Fruit fly (Drosophila melanogaster) whole organism, embryonic: ENCODE data around the gene BomT3.

Experiments
- ftz-f1 ChIP-seq: fragments of 200-800 bp; sonication (Bioruptor generic); optimal IDR thresholded peaks from 2 replicates; lab custom pipeline; 2016; ENCODE audit warnings: missing biosample characterization, missing genetic modification characterization
- run ChIP-seq: fragments of 200-800 bp; sonication (Bioruptor generic); optimal IDR thresholded peaks from 3 replicates; lab custom pipeline; 2018; ENCODE audit warnings: missing biosample characterization, mild to moderate bottlenecking, missing genetic modification characterization
- unpg ChIP-seq: fragments of 200-800 bp; sonication (Bioruptor generic); optimal IDR thresholded peaks from 3 replicates; lab custom pipeline; 2018; ENCODE audit warnings: missing biosample characterization, mild to moderate bottlenecking, missing genetic modification characterization, moderate library complexity

DNA sequence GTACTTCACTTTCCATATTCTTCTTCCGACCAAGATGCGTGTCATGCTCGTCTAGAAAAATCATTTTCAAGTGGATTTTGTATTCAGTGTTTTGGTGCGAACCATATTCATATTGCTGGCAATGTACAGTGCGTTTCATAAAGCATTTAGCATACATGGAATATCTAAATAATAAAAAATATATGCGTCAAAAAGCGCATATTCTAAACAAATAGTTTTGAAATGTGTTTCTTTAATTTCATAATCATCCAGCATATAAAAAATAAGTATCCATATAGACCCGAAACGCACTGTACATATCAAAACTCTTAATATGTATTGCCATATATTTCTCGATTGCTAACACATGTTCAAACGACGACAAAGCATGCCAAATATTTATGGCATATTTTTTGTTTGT lies 35.0 kb upstream of the BomT3 start:
- TF ChIP-seq unpg (GFP tag; lab: Kevin White, UChicago) (peak; percentile 78), run (no peak), ftz-f1 (GFP tag; lab: Kevin White, UChicago) (no peak)
